Worm (Caenorhabditis elegans) whole organism, late embryonic: Measurements from ENCODE around the gene nlp-43.
"Not testable (repeated sequence)": the region's sequence is repeated elsewhere in the genome, so short reads cannot be mapped to it uniquely, and the experiment has no call there.

Experiments used
- K02D7.2 ChIP-seq: sonication (generic microtip); optimal IDR thresholded peaks from 2 replicates; lab custom pipeline; 2017; ENCODE audit warnings: mild to moderate bottlenecking, missing genetic modification characterization, missing compliant biosample characterization
- Y22D7AL.16 ChIP-seq: sonication (generic microtip); optimal IDR thresholded peaks from 2 replicates; lab custom pipeline; 2016; ENCODE audit warnings: missing genetic modification characterization, missing compliant biosample characterization
- ahr-1 ChIP-seq: sonication (generic microtip); optimal IDR thresholded peaks from 2 replicates; lab custom pipeline; 2016; ENCODE audit warnings: missing genetic modification characterization, missing compliant biosample characterization
- ceh-19 ChIP-seq: fragments of 200-800 bp; sonication (Bioruptor generic); optimal IDR thresholded peaks from 2 replicates; lab custom pipeline; 2018; ENCODE audit warnings: mild to moderate bottlenecking, missing genetic modification characterization, missing compliant biosample characterization
- ceh-24 ChIP-seq: sonication (generic microtip); optimal IDR thresholded peaks from 2 replicates; lab custom pipeline; 2016; ENCODE audit warnings: mild to moderate bottlenecking, missing genetic modification characterization, missing compliant biosample characterization
- ceh-30 ChIP-seq: fragments of 150-350 bp; optimal IDR thresholded peaks from 2 replicates; lab custom pipeline; 2014; ENCODE audit warnings: missing biosample characterization, missing genetic modification characterization
- ceh-45 ChIP-seq: fragments of 200-800 bp; sonication (Bioruptor generic); IDR thresholded peaks from 2 replicates; pipeline ENCODE4 v1.3.6; 2022; ENCODE audit warnings: missing genetic modification reagents, missing genetic modification characterization, missing compliant biosample characterization
- ceh-6 ChIP-seq: fragments of 200-800 bp; sonication (Bioruptor generic); optimal IDR thresholded peaks from 2 replicates; lab custom pipeline; 2018; ENCODE audit warnings: mild to moderate bottlenecking, missing genetic modification characterization, missing compliant biosample characterization
- ceh-9 ChIP-seq: sonication (generic microtip); optimal IDR thresholded peaks from 2 replicates; lab custom pipeline; 2016; ENCODE audit warnings: mild to moderate bottlenecking, missing genetic modification characterization, inconsistent platforms, missing compliant biosample characterization
- che-1 ChIP-seq: sonication (generic microtip); optimal IDR thresholded peaks from 2 replicates; lab custom pipeline; 2016; ENCODE audit warnings: mild to moderate bottlenecking, missing genetic modification characterization, missing compliant biosample characterization
- dmd-4 ChIP-seq: sonication (generic microtip); optimal IDR thresholded peaks from 2 replicates; lab custom pipeline; 2016; ENCODE audit warnings: borderline replicate concordance, missing genetic modification characterization, missing compliant biosample characterization
- dve-1 ChIP-seq: sonication (generic microtip); optimal IDR thresholded peaks from 2 replicates; lab custom pipeline; 2017; ENCODE audit warnings: antibody characterized with exemption, mild to moderate bottlenecking, missing genetic modification characterization, missing compliant biosample characterization
- fax-1 ChIP-seq: sonication (generic microtip); optimal IDR thresholded peaks from 2 replicates; lab custom pipeline; 2016; ENCODE audit warnings: missing genotype, missing genetic modification characterization, missing compliant biosample characterization
- gmeb-2 ChIP-seq: sonication (generic microtip); optimal IDR thresholded peaks from 2 replicates; lab custom pipeline; 2016; ENCODE audit warnings: missing genetic modification characterization, inconsistent platforms, missing compliant biosample characterization
- hlh-13 ChIP-seq: fragments of 200-800 bp; sonication (Bioruptor generic); optimal IDR thresholded peaks from 2 replicates; lab custom pipeline; 2018; ENCODE audit warnings: mild to moderate bottlenecking, missing genetic modification characterization, missing compliant biosample characterization
- hlh-15 ChIP-seq: sonication (generic microtip); optimal IDR thresholded peaks from 2 replicates; lab custom pipeline; 2016; ENCODE audit warnings: missing genetic modification characterization, missing compliant biosample characterization
- hlh-6 ChIP-seq: sonication (generic microtip); optimal IDR thresholded peaks from 2 replicates; lab custom pipeline; 2016; ENCODE audit warnings: missing genotype, missing genetic modification characterization, missing compliant biosample characterization
- lin-11 ChIP-seq: fragments of 200-800 bp; sonication (Bioruptor generic); optimal IDR thresholded peaks from 2 replicates; lab custom pipeline; 2018; ENCODE audit warnings: mild to moderate bottlenecking, missing genetic modification characterization, missing compliant biosample characterization
- mec-3 ChIP-seq: sonication (generic microtip); optimal IDR thresholded peaks from 2 replicates; lab custom pipeline; 2016; ENCODE audit warnings: borderline replicate concordance, missing genetic modification characterization, missing compliant biosample characterization
- nfya-1 ChIP-seq: sonication (generic microtip); optimal IDR thresholded peaks from 2 replicates; lab custom pipeline; 2017; ENCODE audit warnings: missing genetic modification characterization, mild to moderate bottlenecking, missing compliant biosample characterization, antibody characterized with exemption, moderate library complexity
- odd-2 ChIP-seq: sonication (generic microtip); optimal IDR thresholded peaks from 2 replicates; lab custom pipeline; 2017; ENCODE audit warnings: antibody characterized with exemption, mild to moderate bottlenecking, missing genetic modification characterization, missing compliant biosample characterization
- pat-9 ChIP-seq: fragments of 200-800 bp; sonication (Bioruptor generic); optimal IDR thresholded peaks from 2 replicates; lab custom pipeline; 2018; ENCODE audit warnings: mild to moderate bottlenecking, missing genetic modification characterization, moderate library complexity, missing compliant biosample characterization
- pax-1 ChIP-seq: fragments of 150-350 bp; optimal IDR thresholded peaks from 2 replicates; lab custom pipeline; 2014; ENCODE audit warnings: missing biosample characterization, missing genetic modification characterization
- pha-4 ChIP-seq: fragments of 150-350 bp; optimal IDR thresholded peaks from 2 replicates; lab custom pipeline; 2018; ENCODE audit warnings: missing biosample characterization, missing genetic modification reagents, missing genetic modification characterization
- sox-2 ChIP-seq: fragments of 200-800 bp; sonication (Bioruptor generic); IDR thresholded peaks from 2 replicates; pipeline ENCODE4 v1.3.6; 2022; ENCODE audit warnings: missing genetic modification reagents, missing genetic modification characterization, missing compliant biosample characterization
- syd-9 ChIP-seq: sonication (generic microtip); optimal IDR thresholded peaks from 2 replicates; lab custom pipeline; 2016; ENCODE audit warnings: mild to moderate bottlenecking, missing genetic modification characterization, moderate library complexity, missing compliant biosample characterization
- unc-3 ChIP-seq, 2 experiments: fragments of 200-800 bp in 1 of 2; sonication (Bioruptor generic) in 1 of 2; sonication (generic microtip) in 1 of 2; conservative IDR thresholded peaks in 1 of 2; optimal IDR thresholded peaks in 1 of 2; 2 replicates each; pipeline versions ENCODE4 v1.3.6 to Lab custom; 2016 to 2022; ENCODE audit warnings: missing compliant biosample characterization in 2 of 2, missing genetic modification characterization in 2 of 2, missing genetic modification reagents in 1 of 2
- unc-86 ChIP-seq: sonication (generic microtip); optimal IDR thresholded peaks from 2 replicates; lab custom pipeline; 2016; ENCODE audit warnings: missing genetic modification characterization, missing compliant biosample characterization
- zip-5 ChIP-seq: sonication (generic microtip); optimal IDR thresholded peaks from 2 replicates; lab custom pipeline; 2016; ENCODE audit warnings: missing genetic modification characterization, missing compliant biosample characterization

The nlp-43 gene

DNA sequence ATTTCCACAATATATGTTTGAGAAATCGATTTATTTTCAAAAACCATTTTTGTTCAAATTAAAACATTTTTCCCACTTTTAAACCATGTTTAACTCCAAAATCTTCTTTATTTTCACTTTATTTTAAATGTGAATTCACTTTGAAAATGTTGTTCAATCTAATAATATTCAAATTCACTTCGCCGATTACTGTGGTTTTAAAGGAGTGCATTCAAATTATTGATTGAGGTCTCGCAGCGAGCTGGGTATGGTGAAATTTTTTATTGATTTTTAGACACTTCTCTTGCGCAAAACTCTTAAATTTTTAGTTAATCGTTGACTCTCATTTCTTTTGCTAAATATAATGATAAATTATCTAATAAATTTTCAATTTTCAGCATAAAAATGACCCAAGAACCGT, 5.5 kb downstream of the nlp-43 start, which contains the start of gene C45G9.5:
Gene C45G9.5, plus strand, starts transcription at position 378 of the 400 bp plus-strand sequence.
- no peak for TF ChIP-seq pha-4
- TF ChIP-seq mec-3 (tag; lab: Kevin White, UChicago) = no peak
- TF ChIP-seq pax-1 = no peak
- no peak for TF ChIP-seq ceh-45

DNA sequence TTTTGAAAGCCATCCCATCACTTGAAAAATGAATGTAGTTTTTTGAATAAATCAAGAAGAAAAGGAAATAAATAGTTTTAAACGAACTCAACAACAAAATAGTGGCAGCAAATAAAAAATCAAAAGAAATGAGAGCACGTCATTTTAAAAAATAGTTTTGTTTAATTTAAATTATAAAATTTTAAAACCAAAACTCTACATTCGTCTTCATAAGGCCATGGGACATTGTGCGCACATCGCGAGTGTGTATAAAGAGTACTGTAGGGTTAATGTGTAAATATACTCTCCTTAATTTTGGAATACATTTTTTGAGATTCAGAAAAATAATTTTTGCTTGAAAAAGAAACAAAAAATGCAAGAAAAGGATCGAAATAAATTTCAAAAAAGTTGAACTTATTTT, 9.7 kb downstream of the nlp-43 start, which contains the start of gene C45G9.15:
Gene C45G9.15, minus strand, starts transcription at position 101 of the 400 bp plus-strand sequence.
- TF ChIP-seq nfya-1 (tag; lab: Kevin White, UChicago) = no peak

DNA sequence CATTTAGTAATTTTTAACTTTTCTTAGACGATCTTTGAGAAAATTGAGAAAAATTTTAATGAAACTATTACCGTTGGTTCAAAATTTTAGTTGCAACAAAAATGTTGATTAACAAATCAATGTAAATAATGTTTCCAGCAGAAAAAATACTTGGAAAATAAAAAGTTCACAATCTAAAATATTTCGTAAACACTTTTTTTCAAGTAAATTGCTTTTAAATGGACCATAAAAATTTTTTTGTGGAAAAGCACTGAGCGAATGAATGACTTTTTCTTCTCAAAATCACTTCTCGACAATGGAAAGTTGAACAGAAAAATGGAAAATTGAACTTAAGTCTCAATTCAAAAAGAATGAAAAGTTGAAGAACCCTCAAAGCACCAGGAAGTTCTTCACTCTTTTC, 11.3 kb downstream of the nlp-43 start, which contains the start of gene C45G9.8:
Gene C45G9.8, minus strand, starts transcription at position 101 of the 400 bp plus-strand sequence.
- no peak for TF ChIP-seq ceh-6 (GFP tag; lab: Kevin White, UChicago)
- TF ChIP-seq ceh-19 (GFP tag; lab: Kevin White, UChicago) = no peak
- TF ChIP-seq lin-11 (tag; lab: Kevin White, UChicago) = no peak
- no peak for TF ChIP-seq hlh-13
- no peak for TF ChIP-seq che-1 (tag; lab: Kevin White, UChicago)
- no peak for TF ChIP-seq K02D7.2 (tag; lab: Kevin White, UChicago)
- no peak for TF ChIP-seq ceh-9 (tag; lab: Kevin White, UChicago)
- TF ChIP-seq unc-3 (GFP tag; conservative IDR thresholded peaks at IDR 0.05; lab: Robert Waterston, UW) = no peak
- TF ChIP-seq unc-3 (tag; optimal IDR thresholded peaks at IDR 0.05; lab: Kevin White, UChicago) = no peak
- no peak for TF ChIP-seq ahr-1
- no peak for TF ChIP-seq dve-1
- TF ChIP-seq gmeb-2 (tag; lab: Kevin White, UChicago) = no peak

DNA sequence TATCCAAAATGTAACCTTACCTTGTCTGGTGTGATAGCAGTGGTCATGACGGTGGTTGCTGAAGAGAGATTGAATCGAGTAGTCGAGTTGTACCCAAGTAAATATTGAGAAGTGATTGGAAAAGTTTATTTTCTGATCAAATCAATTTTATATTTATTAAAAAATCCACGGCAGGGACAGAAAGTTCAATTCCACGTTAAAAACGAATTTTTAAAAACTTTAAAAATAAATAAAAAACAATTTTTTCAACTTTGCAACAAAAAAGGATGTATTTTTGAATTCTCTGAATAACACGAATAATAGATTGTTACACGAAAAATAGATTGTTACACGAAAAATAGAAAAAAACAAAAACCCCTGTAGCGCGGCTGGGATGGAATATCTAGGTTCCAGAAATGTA, 13.5 kb downstream of the nlp-43 start, which contains the start of gene C45G9.9:
Gene C45G9.9, minus strand, starts transcription at position 101 of the 400 bp plus-strand sequence.
- TF ChIP-seq unc-86; odd-2; syd-9 (tag; lab: Kevin White, UChicago): not testable (repeated sequence)

DNA sequence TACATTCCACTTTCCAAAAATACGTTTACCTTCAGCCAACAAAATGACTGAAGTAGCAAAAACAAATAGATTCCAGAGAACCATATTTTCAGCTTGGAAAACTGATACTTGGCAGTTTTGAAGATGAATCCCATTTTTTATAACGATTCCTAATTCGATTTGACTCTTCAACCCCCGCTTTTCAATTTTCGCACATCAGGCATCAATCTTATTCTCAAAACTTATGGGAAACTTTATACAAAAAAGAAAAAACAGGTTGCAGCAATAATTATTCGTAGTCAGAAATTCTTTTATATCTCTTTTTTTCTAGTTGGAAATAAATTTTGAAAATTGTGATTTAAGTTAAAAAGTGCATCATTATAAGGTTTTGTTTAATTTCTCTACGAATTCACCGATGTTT, 19.6 kb downstream of the nlp-43 start, which contains the start of gene C45G9.10:
Gene C45G9.10, minus strand, starts transcription at position 101 of the 400 bp plus-strand sequence.
- TF ChIP-seq ceh-30 (no peak), pha-4 (no peak), fax-1 (tag; lab: Kevin White, UChicago) (no peak), dmd-4 (no peak), zip-5 (tag; lab: Kevin White, UChicago) (no peak), sox-2 (no peak), ceh-45 (no peak), hlh-6 (tag; lab: Kevin White, UChicago) (no peak), unc-3 (GFP tag; conservative IDR thresholded peaks at IDR 0.05; lab: Robert Waterston, UW) (no peak), unc-3 (tag; optimal IDR thresholded peaks at IDR 0.05; lab: Kevin White, UChicago) (no peak), Y22D7AL.16 (tag; lab: Kevin White, UChicago) (no peak), pat-9 (tag; lab: Kevin White, UChicago) (no peak)

DNA sequence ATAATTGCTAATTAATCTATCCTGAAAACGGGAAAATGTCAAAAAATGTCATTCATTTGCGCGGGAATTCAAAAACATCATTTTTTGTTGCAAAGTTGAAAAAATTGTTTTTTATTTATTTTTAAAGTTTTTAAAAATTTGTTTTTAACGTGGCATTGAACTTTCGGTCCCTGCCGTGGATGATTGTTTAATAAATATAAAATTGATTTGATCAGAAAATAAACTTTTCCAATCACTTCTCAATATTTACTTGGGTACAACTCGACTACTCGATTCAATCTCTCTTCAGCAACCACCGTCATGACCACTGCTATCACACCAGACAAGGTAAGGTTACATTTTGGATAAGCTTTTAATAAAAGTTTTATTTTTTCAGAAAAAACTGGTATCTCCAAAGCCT, 20.2 kb downstream of the nlp-43 start, which contains the start of gene C45G9.4:
Gene C45G9.4, plus strand, starts transcription at position 301 of the 400 bp plus-strand sequence.
- TF ChIP-seq ceh-9 (tag; lab: Kevin White, UChicago); ceh-24 (tag; lab: Kevin White, UChicago); hlh-15: not testable (repeated sequence)
